Fruit fly (Drosophila melanogaster) whole organism, embryonic: ENCODE data around the gene CG32192.

Source experiments
- Rx ChIP-seq: fragments of 200-800 bp; sonication (Bioruptor generic); IDR thresholded peaks from 2 replicates; pipeline ENCODE4 v1.3.6; 2022; ENCODE audit warnings: missing biosample characterization, missing genetic modification characterization
- her ChIP-seq: fragments of 200-800 bp; sonication (Bioruptor generic); optimal IDR thresholded peaks from 2 replicates; lab custom pipeline; 2016; ENCODE audit warnings: missing biosample characterization, missing genetic modification characterization
- slp2 ChIP-seq: fragments of 200-800 bp; sonication (Bioruptor generic); optimal IDR thresholded peaks from 2 replicates; lab custom pipeline; 2016; ENCODE audit warnings: missing biosample characterization, missing genetic modification characterization

DNA sequence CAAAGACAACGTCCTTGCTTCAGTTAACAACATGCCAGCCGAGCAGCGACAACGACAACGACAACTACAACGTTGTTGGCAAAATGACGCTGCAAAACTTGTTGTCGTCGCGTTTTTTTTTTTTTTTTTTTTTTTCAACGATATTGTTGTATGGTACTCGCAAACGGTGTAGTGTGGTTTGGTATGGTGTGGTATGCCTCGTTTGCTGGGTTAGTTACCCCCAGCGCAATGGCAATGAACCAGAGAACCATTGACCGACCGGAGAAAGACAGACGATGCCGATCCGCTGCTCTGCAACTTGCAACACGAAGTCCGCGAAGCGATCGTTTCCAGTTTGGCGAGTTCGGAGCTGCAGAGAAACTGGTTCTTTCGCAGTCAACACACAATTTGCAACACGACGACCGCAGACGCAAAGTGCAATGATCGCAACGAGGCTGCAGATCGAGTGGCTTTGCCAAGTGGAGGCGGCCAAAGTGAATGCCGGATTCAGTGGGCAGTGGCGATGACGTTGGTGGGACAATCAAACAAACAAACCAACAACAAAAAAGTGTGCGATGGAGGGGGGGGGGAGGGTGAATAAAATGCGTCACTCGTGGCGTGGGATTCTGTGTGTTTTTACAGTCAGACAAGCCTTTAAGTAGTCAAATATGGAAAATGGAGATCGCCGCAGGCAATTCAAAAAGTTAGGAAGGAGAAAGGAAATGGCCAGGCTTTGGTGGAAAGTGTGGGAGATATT, 26.8 kb upstream of the CG32192 start:
- TF ChIP-seq Rx (GFP tag; lab: Robert Waterston, UW) (no peak), slp2 (no peak), her (GFP tag; lab: Kevin White, UChicago) (no peak)
